Worm (Caenorhabditis elegans): Measurements from ENCODE around the gene fbxc-50.
"Not testable (repeated sequence)": the region's sequence is repeated elsewhere in the genome, so short reads cannot be mapped to it uniquely, and the experiment has no call there.

Gene fbxc-50

ce11 chrII:3248043-3248718 lies at the start of gene fbxc-50, which contains the start of gene C17F4.2:
fbxc-50 (minus strand) TSS chrII:3248123.
C17F4.2 (plus strand) TSS chrII:3248668.
- TF ChIP-seq T22C8.4 (GFP tag; IDR thresholded peaks at IDR 0.05) = 0 out of 2 replicates have a peak, but pooled peaks have one; percentile 36
- TF ChIP-seq flt-1 (GFP tag; IDR thresholded peaks at IDR 0.05) = no peak

DNA sequence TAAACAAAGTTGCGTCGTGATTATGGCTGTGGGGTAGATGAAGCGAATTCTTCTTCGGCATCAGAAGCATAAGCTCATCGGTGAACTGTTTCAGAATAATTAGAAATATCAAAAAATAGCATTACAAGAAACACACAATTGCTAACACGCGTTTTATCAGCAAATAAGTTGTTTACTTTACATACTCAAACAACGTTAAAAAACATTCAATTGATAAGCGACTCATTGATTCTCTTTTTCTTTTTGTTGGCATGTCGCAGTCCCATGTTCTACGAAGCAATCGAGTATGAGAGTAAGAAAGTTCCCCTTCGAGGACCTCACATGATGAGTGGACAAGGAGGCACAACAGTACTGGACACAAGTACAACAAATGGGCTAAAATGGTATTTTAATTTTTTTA lies 48.7 kb upstream of the fbxc-50 start, which contains the start of gene btb-16:
btb-16 (plus strand) TSS at position 240 of the 400 bp plus-strand sequence.
- no peak for TF ChIP-seq ztf-29 (GFP tag; IDR thresholded peaks at IDR 0.05)
- no peak for TF ChIP-seq med-1 (GFP tag; optimal IDR thresholded peaks at IDR 0.05; ENCODE audit: insufficient read depth)
- no peak for TF ChIP-seq klf-2 (GFP tag; conservative IDR thresholded peaks at IDR 0.05)
- no peak for TF ChIP-seq ref-1 (GFP tag; conservative IDR thresholded peaks at IDR 0.05)
- TF ChIP-seq T22C8.4 (GFP tag; IDR thresholded peaks at IDR 0.05) = no peak
- TF ChIP-seq cog-1 (tag; optimal IDR thresholded peaks at IDR 0.05) = no peak
- TF ChIP-seq ztf-23 (GFP tag; IDR thresholded peaks at IDR 0.05) = no peak
- TF ChIP-seq tab-1 (GFP tag; IDR thresholded peaks at IDR 0.05) = no peak
- no peak for TF ChIP-seq flt-1 (GFP tag; IDR thresholded peaks at IDR 0.05)

DNA sequence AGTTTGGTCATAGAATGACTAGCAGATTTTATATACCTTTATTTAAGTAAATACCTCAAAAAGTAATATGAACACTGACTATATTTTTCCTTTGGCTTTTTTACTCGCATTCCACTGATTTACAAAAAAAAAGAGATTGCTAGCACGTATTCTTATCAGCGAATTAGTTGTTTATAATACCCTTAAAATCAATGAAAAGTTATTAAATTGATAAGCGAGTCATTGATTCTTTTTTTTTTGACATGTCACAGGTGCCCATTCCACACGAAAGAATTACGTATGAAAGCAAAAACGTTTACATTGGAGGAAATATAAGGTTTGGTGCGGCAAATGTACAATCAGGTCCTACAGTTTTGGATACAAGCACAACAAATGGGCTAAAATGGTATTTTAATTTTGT lies 47.3 kb upstream of the fbxc-50 start, which contains the start of gene btb-17:
btb-17 (plus strand) TSS at position 213 of the 400 bp plus-strand sequence.
- TF ChIP-seq cog-1 (tag; optimal IDR thresholded peaks at IDR 0.05) (no peak), tab-1 (GFP tag; IDR thresholded peaks at IDR 0.05) (no peak), ztf-23 (GFP tag; IDR thresholded peaks at IDR 0.05) (no peak), flt-1 (GFP tag; IDR thresholded peaks at IDR 0.05) (no peak), ztf-29 (GFP tag; IDR thresholded peaks at IDR 0.05) (no peak), klf-2 (GFP tag; conservative IDR thresholded peaks at IDR 0.05) (no peak), med-1 (GFP tag; optimal IDR thresholded peaks at IDR 0.05; ENCODE audit: insufficient read depth) (no peak), ref-1 (GFP tag; conservative IDR thresholded peaks at IDR 0.05) (no peak), T22C8.4 (GFP tag; IDR thresholded peaks at IDR 0.05) (no peak)

- TF ChIP-seq ztf-29 (GFP tag; IDR thresholded peaks at IDR 0.05); ztf-23 (GFP tag; IDR thresholded peaks at IDR 0.05); med-1 (GFP tag; optimal IDR thresholded peaks at IDR 0.05; ENCODE audit: insufficient read depth): not testable (repeated sequence)
Observed at ce11 chrII:3290544-3290943, 42.6 kb upstream of the fbxc-50 start, which contains the start of gene F39E9.14. F39E9.14 (minus strand) TSS chrII:3290644.

ce11 chrII:3287073-3287472 lies 39.1 kb upstream of the fbxc-50 start, which contains the start of gene sri-63:
sri-63 (plus strand) TSS chrII:3287373.
- TF ChIP-seq cog-1 (tag; optimal IDR thresholded peaks at IDR 0.05) (no peak), T22C8.4 (GFP tag; IDR thresholded peaks at IDR 0.05) (no peak), med-1 (GFP tag; optimal IDR thresholded peaks at IDR 0.05; ENCODE audit: insufficient read depth) (no peak), ztf-29 (GFP tag; IDR thresholded peaks at IDR 0.05) (no peak), tab-1 (GFP tag; IDR thresholded peaks at IDR 0.05) (no peak), ztf-23 (GFP tag; IDR thresholded peaks at IDR 0.05) (no peak), flt-1 (GFP tag; IDR thresholded peaks at IDR 0.05) (no peak), klf-2 (GFP tag; conservative IDR thresholded peaks at IDR 0.05) (no peak), ref-1 (GFP tag; conservative IDR thresholded peaks at IDR 0.05) (no peak)

DNA sequence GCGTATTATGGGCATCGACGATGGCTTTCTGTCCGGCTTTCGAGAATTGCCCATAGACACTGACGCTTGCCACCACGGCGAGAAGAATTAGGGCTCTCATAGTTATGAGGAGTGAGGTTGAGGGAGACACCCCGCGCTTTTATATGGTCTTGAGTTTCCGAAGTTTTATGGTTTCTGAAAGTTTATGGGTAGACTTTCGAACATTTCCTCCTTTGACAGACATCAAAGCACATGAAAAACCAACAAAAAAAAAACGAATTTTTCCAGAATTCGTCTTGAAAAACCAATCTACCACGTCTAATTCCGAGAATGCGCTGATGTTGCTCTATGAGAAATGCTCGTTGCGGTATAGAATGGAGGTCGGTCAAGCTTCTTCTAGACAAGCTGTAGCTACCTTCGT lies 36.6 kb upstream of the fbxc-50 start, which contains the start of gene scl-15:
scl-15 (minus strand) TSS at position 101 of the 400 bp plus-strand sequence.
- TF ChIP-seq ref-1 (GFP tag; conservative IDR thresholded peaks at IDR 0.05) = no peak

ce11 chrII:3282353-3282752 lies 34.4 kb upstream of the fbxc-50 start, which contains the start of gene nep-13:
nep-13 (plus strand) TSS chrII:3282653.
- TF ChIP-seq flt-1 (GFP tag; IDR thresholded peaks at IDR 0.05) (no peak), ztf-23 (GFP tag; IDR thresholded peaks at IDR 0.05) (no peak), med-1 (GFP tag; optimal IDR thresholded peaks at IDR 0.05; ENCODE audit: insufficient read depth) (no peak), klf-2 (GFP tag; conservative IDR thresholded peaks at IDR 0.05) (no peak), ref-1 (GFP tag; conservative IDR thresholded peaks at IDR 0.05) (no peak), ztf-29 (GFP tag; IDR thresholded peaks at IDR 0.05) (no peak), tab-1 (GFP tag; IDR thresholded peaks at IDR 0.05) (no peak), T22C8.4 (GFP tag; IDR thresholded peaks at IDR 0.05) (no peak), cog-1 (tag; optimal IDR thresholded peaks at IDR 0.05) (no peak)

DNA sequence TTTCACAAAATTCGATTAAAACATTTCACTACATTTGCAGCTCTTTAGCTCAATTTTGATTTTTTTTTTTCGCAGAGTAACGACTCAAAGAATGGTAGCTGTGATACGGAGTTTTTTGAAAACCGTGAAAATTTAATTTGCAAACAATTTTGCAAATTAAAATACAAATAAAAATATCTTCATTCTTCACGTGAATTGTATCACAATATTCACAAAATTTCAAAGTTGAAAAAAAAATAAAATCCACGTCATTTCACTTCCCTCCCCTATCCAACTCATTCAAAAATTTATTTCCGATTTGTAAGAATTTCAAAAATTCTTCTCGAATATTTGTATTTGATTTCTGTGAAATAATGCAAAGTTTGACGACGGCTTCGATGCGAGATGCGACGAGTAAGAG lies 30.7 kb upstream of the fbxc-50 start, which contains the start of gene wht-4:
wht-4 (plus strand) TSS at position 301 of the 400 bp plus-strand sequence.
- TF ChIP-seq ztf-23 (GFP tag; IDR thresholded peaks at IDR 0.05) (no peak), T22C8.4 (GFP tag; IDR thresholded peaks at IDR 0.05) (no peak), cog-1 (tag; optimal IDR thresholded peaks at IDR 0.05) (no peak)

DNA sequence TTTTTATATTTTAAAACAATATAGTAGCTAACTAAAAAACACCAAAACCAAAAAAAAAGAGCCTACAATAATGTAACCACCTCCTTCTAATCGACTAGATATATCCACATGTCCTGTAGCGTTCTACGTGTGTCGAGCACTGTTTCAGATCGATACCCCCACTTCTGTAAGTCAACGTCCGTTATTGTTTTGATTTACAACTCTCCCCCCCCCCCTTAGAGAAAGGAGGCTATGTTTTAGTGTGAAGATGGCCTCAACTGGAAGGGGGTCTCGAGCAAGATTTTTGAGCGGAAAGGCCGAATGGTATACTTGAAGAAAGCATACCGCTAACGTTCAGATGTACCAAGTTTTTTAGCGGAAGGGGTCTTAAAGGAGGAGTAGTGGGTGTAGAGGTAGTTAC lies 29.8 kb upstream of the fbxc-50 start, which contains the start of gene F02E11.4:
F02E11.4 (minus strand) TSS at position 101 of the 400 bp plus-strand sequence.
- TF ChIP-seq flt-1 (GFP tag; IDR thresholded peaks at IDR 0.05) (no peak), cog-1 (tag; optimal IDR thresholded peaks at IDR 0.05) (no peak), T22C8.4 (GFP tag; IDR thresholded peaks at IDR 0.05) (no peak), ztf-23 (GFP tag; IDR thresholded peaks at IDR 0.05) (no peak), ztf-29 (GFP tag; IDR thresholded peaks at IDR 0.05) (no peak), ref-1 (GFP tag; conservative IDR thresholded peaks at IDR 0.05) (no peak), klf-2 (GFP tag; conservative IDR thresholded peaks at IDR 0.05) (no peak)

DNA sequence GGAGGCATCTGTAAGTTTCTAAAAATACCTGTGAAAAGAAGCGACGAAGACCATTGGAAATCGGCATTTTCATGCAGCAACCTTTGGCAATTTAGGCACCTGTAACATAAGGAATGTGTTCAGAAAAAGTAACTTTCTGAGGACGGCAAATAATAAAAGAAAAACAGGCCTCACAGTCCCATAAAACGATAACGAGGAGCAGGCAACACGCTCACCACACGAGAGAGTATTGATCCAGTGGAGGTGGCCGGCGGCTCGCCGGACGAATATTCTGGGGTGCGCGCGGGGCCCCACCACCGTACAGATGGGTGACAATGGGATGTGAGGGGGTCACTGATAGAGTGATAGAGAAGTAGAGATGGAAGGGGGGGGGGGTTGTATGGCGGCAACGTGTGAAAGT lies 27.0 kb upstream of the fbxc-50 start, which contains the start of gene F02E11.3:
F02E11.3 (minus strand) TSS at position 101 of the 400 bp plus-strand sequence.
- TF ChIP-seq ref-1 (GFP tag; conservative IDR thresholded peaks at IDR 0.05) (no peak), klf-2 (GFP tag; conservative IDR thresholded peaks at IDR 0.05) (no peak)
